Worm (Caenorhabditis elegans) whole organism, late embryonic: Measurements from ENCODE around the gene F25H9.2.

ENCODE experiments used
- ceh-31 ChIP-seq: sonication (generic microtip); optimal IDR thresholded peaks from 2 replicates; lab custom pipeline; 2016; ENCODE audit warnings: missing genetic modification characterization, missing compliant biosample characterization
- ceh-9 ChIP-seq: sonication (generic microtip); optimal IDR thresholded peaks from 2 replicates; lab custom pipeline; 2016; ENCODE audit warnings: mild to moderate bottlenecking, missing genetic modification characterization, inconsistent platforms, missing compliant biosample characterization
- fkh-6 ChIP-seq: sonication (generic microtip); optimal IDR thresholded peaks from 2 replicates; lab custom pipeline; 2016; ENCODE audit warnings: missing genetic modification characterization, missing compliant biosample characterization
- pat-9 ChIP-seq: fragments of 200-800 bp; sonication (Bioruptor generic); optimal IDR thresholded peaks from 2 replicates; lab custom pipeline; 2018; ENCODE audit warnings: mild to moderate bottlenecking, missing genetic modification characterization, moderate library complexity, missing compliant biosample characterization

- no peak for TF ChIP-seq ceh-31 (tag; lab: Kevin White, UChicago)
- no peak for TF ChIP-seq fkh-6 (tag; lab: Kevin White, UChicago)
- TF ChIP-seq pat-9 (tag; lab: Kevin White, UChicago) = no peak
- no peak for TF ChIP-seq ceh-9
Observed at ce11 chrV:13484339-13484738, 26.5 kb downstream of the F25H9.2 start, which contains the start of gene T10G3.4.
